Fruit fly (Drosophila melanogaster): ENCODE results near the gene hth.

The hth gene

DNA sequence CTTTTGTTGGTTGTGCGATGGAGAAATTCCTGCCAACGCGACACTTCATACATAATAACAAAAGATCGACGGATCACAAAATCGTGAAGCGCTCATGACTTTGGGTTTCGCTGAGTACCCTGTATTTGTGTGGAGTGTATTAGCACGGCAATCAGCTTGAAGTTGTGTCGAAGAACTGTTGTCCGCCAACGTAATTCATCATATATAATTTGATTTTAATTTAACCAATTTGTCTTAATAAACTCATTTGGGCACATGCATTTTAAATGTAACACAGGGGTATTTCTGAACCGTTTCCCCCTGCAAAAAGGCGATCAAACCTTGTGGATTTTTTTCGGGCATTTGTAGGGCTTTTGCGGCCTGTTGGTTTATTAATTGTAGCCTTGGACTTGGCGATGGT lies 59.8 kb downstream of the hth start (continued):
- TF ChIP-seq H15 (GFP tag; IDR thresholded peaks at IDR 0.05) (0 out of 3 replicates have a peak, but pooled peaks have one; percentile 35), Kr (GFP tag; optimal IDR thresholded peaks at IDR 0.05) (no peak), CoRest (tag; optimal IDR thresholded peaks at IDR 0.05) (no peak), nmo (GFP tag; optimal IDR thresholded peaks at IDR 0.05) (peak; percentile 21), Xbp1 (GFP tag; optimal IDR thresholded peaks at IDR 0.05) (peak; percentile 20), CG2712 (tag; optimal IDR thresholded peaks at IDR 0.05) (peak; percentile 28), CG18262 (tag; optimal IDR thresholded peaks at IDR 0.05) (peak; percentile 13), sens-2 (GFP tag; IDR thresholded peaks at IDR 0.05) (no peak), z (GFP tag; IDR thresholded peaks at IDR 0.05) (no peak), Xrp1 (GFP tag; IDR thresholded peaks at IDR 0.05) (peak; percentile 65), Ssrp (tag; optimal IDR thresholded peaks at IDR 0.05) (peak; percentile 15), emc (GFP tag; optimal IDR thresholded peaks at IDR 0.05) (no peak), E2f2 (GFP tag; IDR thresholded peaks at IDR 0.05) (0 out of 2 replicates have a peak, but pooled peaks have one; percentile 22), row (GFP tag; IDR thresholded peaks at IDR 0.05) (peak; percentile 61), tap (tag; optimal IDR thresholded peaks at IDR 0.05) (no peak), CG8924 (tag; optimal IDR thresholded peaks at IDR 0.05) (no peak), chif (GFP tag; optimal IDR thresholded peaks at IDR 0.05) (peak in 1 of 2 experiments; percentile 40), scrt (GFP tag; optimal IDR thresholded peaks at IDR 0.05) (no peak), CG11504 (tag; optimal IDR thresholded peaks at IDR 0.05) (peak; percentile 39), CG16863 (GFP tag; optimal IDR thresholded peaks at IDR 0.05) (peak; percentile 3), CG32772 (GFP tag; IDR thresholded peaks at IDR 0.05) (peak; percentile 62), Dad (GFP tag; optimal IDR thresholded peaks at IDR 0.05) (no peak), CG16813 (GFP tag; IDR thresholded peaks at IDR 0.05; ENCODE audit: partially characterized antibody) (no peak), CG4404 (GFP tag; IDR thresholded peaks at IDR 0.05) (0 out of 2 replicates have a peak, but pooled peaks have one; percentile 8), bsh (GFP tag; optimal IDR thresholded peaks at IDR 0.05) (peak in 1 of 2 experiments; percentile 35), CG3838 (GFP tag; optimal IDR thresholded peaks at IDR 0.05) (no peak), jumu (GFP tag; optimal IDR thresholded peaks at IDR 0.05) (no peak), Chrac-16 (GFP tag; optimal IDR thresholded peaks at IDR 0.05) (peak; percentile 3), CG8290 (GFP tag; optimal IDR thresholded peaks at IDR 0.05) (no peak), CG8290 (tag; optimal IDR thresholded peaks at IDR 0.05) (peak in 1 of 2 experiments; percentile 31), CG17829 (tag; optimal IDR thresholded peaks at IDR 0.05) (peak; percentile 14), ash1 (GFP tag; optimal IDR thresholded peaks at IDR 0.05) (no peak), Ptx1 (GFP tag; IDR thresholded peaks at IDR 0.05) (peak; percentile 56), Gug (GFP tag; IDR thresholded peaks at IDR 0.05) (no peak), PHDP (tag; optimal IDR thresholded peaks at IDR 0.05) (peak; percentile 18), ci (GFP tag; IDR thresholded peaks at IDR 0.05) (peak; percentile 60; the same call in 1 of the 3 replicates), Hmx (GFP tag; optimal IDR thresholded peaks at IDR 0.05) (no peak), fd96Cb (tag; optimal IDR thresholded peaks at IDR 0.05) (peak; percentile 4), Sox102F (GFP tag; optimal IDR thresholded peaks at IDR 0.05) (peak; percentile 48), CHES-1-like (GFP tag; optimal IDR thresholded peaks at IDR 0.05) (no peak), CG33213 (GFP tag; optimal IDR thresholded peaks at IDR 0.05) (no peak), CG13296 (GFP tag; optimal IDR thresholded peaks at IDR 0.05) (no peak), HmgD (GFP tag; optimal IDR thresholded peaks at IDR 0.05) (no peak), hbn (GFP tag; IDR thresholded peaks at IDR 0.05; ENCODE audit: partially characterized antibody) (no peak), al (GFP tag; IDR thresholded peaks at IDR 0.05) (no peak), CG10431 (GFP tag; optimal IDR thresholded peaks at IDR 0.05) (no peak), dan (GFP tag; IDR thresholded peaks at IDR 0.05) (no peak), CG13775 (GFP tag; optimal IDR thresholded peaks at IDR 0.05) (peak; percentile 16), CG1603 (tag; optimal IDR thresholded peaks at IDR 0.05) (peak; percentile 56), CG17385 (GFP tag; optimal IDR thresholded peaks at IDR 0.05) (no peak), CG34376 (GFP tag; optimal IDR thresholded peaks at IDR 0.05) (no peak), CG43689 (GFP tag; IDR thresholded peaks at IDR 0.05) (no peak)

Measured in whole organism, embryonic.